Fruit fly (Drosophila melanogaster): ENCODE measurements around the gene Sirt7.

DNA sequence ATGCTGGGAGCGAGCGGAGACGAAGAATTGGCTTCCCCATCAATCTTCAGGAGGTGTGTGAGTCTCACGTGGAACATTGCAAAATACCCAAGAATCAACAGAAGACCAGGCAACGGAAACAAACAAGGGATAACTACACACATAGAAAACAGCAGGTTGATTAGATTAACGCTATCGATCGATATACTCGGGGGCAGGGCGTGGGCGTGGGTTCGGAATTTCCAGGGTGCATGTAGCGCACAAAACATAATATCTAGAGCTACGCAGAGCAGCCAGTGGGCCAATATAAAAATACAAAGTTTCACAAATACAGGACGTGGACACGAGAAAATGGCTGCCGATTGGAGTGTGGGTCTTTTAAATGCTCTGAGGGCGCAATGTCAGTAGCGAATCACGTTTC lies 3.7 kb downstream of the Sirt7 start:
- TF ChIP-seq CG6254 (GFP tag; optimal IDR thresholded peaks at IDR 0.05) (no peak), insv (GFP tag; optimal IDR thresholded peaks at IDR 0.05) (no peak), Neu2 (GFP tag; optimal IDR thresholded peaks at IDR 0.05; ENCODE audit: borderline replicate concordance) (no peak), usp (GFP tag; optimal IDR thresholded peaks at IDR 0.05) (no peak), cas (GFP tag; IDR thresholded peaks at IDR 0.05) (no peak), CG2712 (tag; optimal IDR thresholded peaks at IDR 0.05) (no peak), CG7786 (GFP tag; optimal IDR thresholded peaks at IDR 0.05) (no peak), lab (GFP tag; optimal IDR thresholded peaks at IDR 0.05) (no peak), ci (GFP tag; IDR thresholded peaks at IDR 0.05) (no peak), CG18476 (GFP tag; optimal IDR thresholded peaks at IDR 0.05) (no peak), Oli (tag; optimal IDR thresholded peaks at IDR 0.05) (no peak)

Data from whole organism, embryonic.